Fruit fly (Drosophila melanogaster): ENCODE data around the gene Cpr65Az.

DNA sequence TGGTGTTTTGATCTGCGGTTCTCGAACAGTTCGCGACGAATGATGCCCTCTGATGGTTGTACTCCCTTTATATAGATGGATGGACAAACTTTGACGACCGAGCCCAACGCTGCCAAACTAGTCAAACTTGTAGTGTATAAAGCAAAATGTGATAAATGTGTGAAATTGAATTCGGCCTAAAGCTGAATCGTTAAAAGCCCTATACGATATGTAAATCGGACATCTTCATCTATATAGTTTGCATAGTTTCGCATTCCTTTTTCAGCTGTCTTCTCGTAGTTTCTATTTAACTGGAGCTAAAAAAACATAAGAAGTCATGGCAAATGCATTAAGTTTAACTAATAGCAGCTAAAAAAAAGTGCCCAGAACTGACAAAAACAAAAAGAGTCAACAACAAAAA is 27.1 kb upstream of the Cpr65Az start, which contains the start of gene Lcp65Ag2:
- TF ChIP-seq CG8301 (tag; optimal IDR thresholded peaks at IDR 0.05) (no peak), Snoo (tag; optimal IDR thresholded peaks at IDR 0.05) (no peak), CG8159 (tag; optimal IDR thresholded peaks at IDR 0.05) (no peak), CG10348 (GFP tag; IDR thresholded peaks at IDR 0.05) (no peak), CG34367 (tag; optimal IDR thresholded peaks at IDR 0.05) (no peak)

Data from whole organism, pupa.